Fruit fly (Drosophila melanogaster) whole organism, embryonic: Measurements from ENCODE around the gene CG14695.

Source experiments
- B-H1 ChIP-seq: fragments of 200-800 bp; sonication (Bioruptor generic); IDR thresholded peaks from 3 replicates; pipeline ENCODE4 v1.3.6; 2022; ENCODE audit warnings: missing biosample characterization, missing genetic modification characterization
- B-H2 ChIP-seq: fragments of 200-800 bp; sonication (Bioruptor generic); optimal IDR thresholded peaks from 2 replicates; lab custom pipeline; 2018; ENCODE audit warnings: missing biosample characterization, mild to moderate bottlenecking, missing genetic modification characterization
- Bdp1 ChIP-seq: fragments of 200-800 bp; sonication (Bioruptor generic); optimal IDR thresholded peaks from 3 replicates; lab custom pipeline; 2016; ENCODE audit warnings: missing biosample characterization, missing genetic modification characterization
- CG10462 ChIP-seq: fragments of 200-800 bp; sonication (Bioruptor generic); optimal IDR thresholded peaks from 2 replicates; lab custom pipeline; 2016; ENCODE audit warnings: missing biosample characterization, missing genetic modification characterization
- CG11696 ChIP-seq: fragments of 200-800 bp; sonication (Bioruptor generic); IDR thresholded peaks from 2 replicates; pipeline ENCODE4 v1.3.6; 2022; ENCODE audit warnings: missing biosample characterization, missing genetic modification characterization
- CG11723 ChIP-seq: fragments of 200-800 bp; sonication (Bioruptor generic); optimal IDR thresholded peaks from 2 replicates; lab custom pipeline; 2017; ENCODE audit warnings: missing biosample characterization, mild to moderate bottlenecking, missing genetic modification characterization
- CG12942 ChIP-seq: fragments of 200-800 bp; sonication (Bioruptor generic); optimal IDR thresholded peaks from 3 replicates; lab custom pipeline; 2016; ENCODE audit warnings: missing biosample characterization, missing genetic modification characterization
- CG14710 ChIP-seq: fragments of 200-800 bp; sonication (Bioruptor generic); optimal IDR thresholded peaks from 3 replicates; lab custom pipeline; 2019; ENCODE audit warnings: missing biosample characterization, mild to moderate bottlenecking, missing genetic modification characterization, moderate library complexity
- CG1832 ChIP-seq: fragments of 200-800 bp; sonication (Bioruptor generic); optimal IDR thresholded peaks from 2 replicates; lab custom pipeline; 2017; ENCODE audit warnings: missing biosample characterization, mild to moderate bottlenecking, missing genetic modification characterization, inconsistent platforms
- CG18764 ChIP-seq: fragments of 200-800 bp; sonication (Bioruptor generic); optimal IDR thresholded peaks from 3 replicates; lab custom pipeline; 2016; ENCODE audit warnings: missing biosample characterization, missing genetic modification characterization
- CG2129 ChIP-seq: fragments of 200-800 bp; sonication (Bioruptor generic); IDR thresholded peaks from 2 replicates; pipeline ENCODE4 v1.3.6; 2022; ENCODE audit warnings: missing biosample characterization, missing genetic modification characterization; ENCODE audit not compliant: partially characterized antibody
- CG30431 ChIP-seq: fragments of 200-800 bp; sonication (Bioruptor generic); optimal IDR thresholded peaks from 2 replicates; lab custom pipeline; 2017; ENCODE audit warnings: missing biosample characterization, missing genetic modification characterization
- CG3163 ChIP-seq: fragments of 200-800 bp; sonication (Bioruptor generic); optimal IDR thresholded peaks from 3 replicates; lab custom pipeline; 2016; ENCODE audit warnings: missing biosample characterization, missing genetic modification characterization
- CG3407 ChIP-seq: fragments of 200-800 bp; sonication (Bioruptor generic); optimal IDR thresholded peaks from 2 replicates; lab custom pipeline; 2018; ENCODE audit warnings: missing biosample characterization, mild to moderate bottlenecking, missing genetic modification characterization
- CG34376 ChIP-seq: fragments of 200-800 bp; sonication (Bioruptor generic); optimal IDR thresholded peaks from 2 replicates; lab custom pipeline; 2018; ENCODE audit warnings: missing biosample characterization, mild to moderate bottlenecking, missing genetic modification characterization
- CG4730 ChIP-seq: fragments of 200-800 bp; sonication (Bioruptor generic); IDR thresholded peaks from 2 replicates; pipeline ENCODE4 v1.3.6; 2022; ENCODE audit warnings: missing biosample characterization, missing genetic modification characterization
- CG6175 ChIP-seq: fragments of 200-800 bp; sonication (Bioruptor generic); IDR thresholded peaks from 3 replicates; pipeline ENCODE4 v1.3.6; 2022; ENCODE audit warnings: missing biosample characterization, missing genetic modification characterization
- CG6765 ChIP-seq: fragments of 200-800 bp; sonication (Bioruptor generic); optimal IDR thresholded peaks from 3 replicates; lab custom pipeline; 2017; ENCODE audit warnings: missing biosample characterization, mild to moderate bottlenecking, missing genetic modification characterization
- CG7928 ChIP-seq: fragments of 200-800 bp; sonication (Bioruptor generic); optimal IDR thresholded peaks from 2 replicates; lab custom pipeline; 2017; ENCODE audit warnings: missing biosample characterization, mild to moderate bottlenecking, missing genetic modification characterization
- CG8359 ChIP-seq: fragments of 200-800 bp; sonication (Bioruptor generic); optimal IDR thresholded peaks from 2 replicates; lab custom pipeline; 2017; ENCODE audit warnings: missing biosample characterization, mild to moderate bottlenecking, missing genetic modification characterization, borderline replicate concordance
- CG8388 ChIP-seq: fragments of 200-800 bp; sonication (Bioruptor generic); optimal IDR thresholded peaks from 2 replicates; lab custom pipeline; 2019; ENCODE audit warnings: missing biosample characterization, mild to moderate bottlenecking, missing genetic modification characterization, moderate library complexity
- Fer1 ChIP-seq: fragments of 200-800 bp; sonication (Bioruptor generic); optimal IDR thresholded peaks from 2 replicates; lab custom pipeline; 2017; ENCODE audit warnings: missing biosample characterization, mild to moderate bottlenecking, missing genetic modification characterization
- H15 ChIP-seq: fragments of 200-800 bp; sonication (Bioruptor generic); IDR thresholded peaks from 3 replicates; pipeline ENCODE4 v1.3.6; 2022; ENCODE audit warnings: missing biosample characterization, missing genetic modification characterization
- HHEX ChIP-seq: fragments of 200-800 bp; sonication (Bioruptor generic); optimal IDR thresholded peaks from 3 replicates; lab custom pipeline; 2017; ENCODE audit warnings: missing biosample characterization, mild to moderate bottlenecking, missing genetic modification characterization, missing genetic modification reagents
- HLHmδ ChIP-seq: fragments of 200-800 bp; sonication (Bioruptor generic); optimal IDR thresholded peaks from 2 replicates; lab custom pipeline; 2018; ENCODE audit warnings: missing biosample characterization, mild to moderate bottlenecking, missing genetic modification characterization, moderate library complexity
- Hmr ChIP-seq: fragments of 200-800 bp; sonication (Bioruptor generic); optimal IDR thresholded peaks from 3 replicates; lab custom pipeline; 2017; ENCODE audit warnings: mild to moderate bottlenecking, missing biosample characterization, missing genetic modification reagents, missing genetic modification characterization
- MTF-1 ChIP-seq: fragments of 200-800 bp; sonication (Bioruptor generic); optimal IDR thresholded peaks from 2 replicates; lab custom pipeline; 2018; ENCODE audit warnings: missing biosample characterization, mild to moderate bottlenecking, missing genetic modification characterization, borderline replicate concordance
- Mes4 ChIP-seq: fragments of 200-800 bp; sonication (Bioruptor generic); optimal IDR thresholded peaks from 2 replicates; lab custom pipeline; 2016; ENCODE audit warnings: missing biosample characterization, missing genetic modification characterization
- Nf-YB ChIP-seq: fragments of 200-800 bp; sonication (Bioruptor generic); optimal IDR thresholded peaks from 3 replicates; lab custom pipeline; 2019; ENCODE audit warnings: missing biosample characterization, mild to moderate bottlenecking, missing genetic modification characterization, moderate library complexity
- Nf-YC ChIP-seq: fragments of 200-800 bp; optimal IDR thresholded peaks from 3 replicates; lab custom pipeline; 2019; ENCODE audit warnings: missing biosample characterization, mild to moderate bottlenecking, missing genetic modification characterization, moderate library complexity
- PHDP ChIP-seq: fragments of 200-800 bp; sonication (Bioruptor generic); optimal IDR thresholded peaks from 3 replicates; lab custom pipeline; 2018; ENCODE audit warnings: missing biosample characterization, mild to moderate bottlenecking, missing genetic modification characterization, moderate library complexity
- Stat92E ChIP-seq, 3 experiments: fragments of >200 bp in 2 of 3; fragments of 200-800 bp in 1 of 3; sonication (Bioruptor generic) in 1 of 3; optimal IDR thresholded peaks; 2 replicates each; lab custom pipeline; 2017 to 2019; ENCODE audit warnings: missing biosample characterization in 3 of 3, missing genetic modification characterization in 3 of 3, mild to moderate bottlenecking in 1 of 3, moderate library complexity in 1 of 3
- croc ChIP-seq: fragments of 200-800 bp; sonication (Bioruptor generic); conservative IDR thresholded peaks from 3 replicates; pipeline ENCODE4 v1.3.6; 2022; ENCODE audit warnings: missing biosample characterization, missing genetic modification characterization
- dan ChIP-seq: fragments of 200-800 bp; sonication (Bioruptor generic); IDR thresholded peaks from 2 replicates; pipeline ENCODE4 v1.3.6; 2022; ENCODE audit warnings: missing biosample characterization, missing genetic modification characterization
- fd96Cb ChIP-seq: fragments of 200-800 bp; sonication (Bioruptor generic); optimal IDR thresholded peaks from 2 replicates; lab custom pipeline; 2018; ENCODE audit warnings: missing biosample characterization, mild to moderate bottlenecking, missing genetic modification characterization, moderate library complexity
- fru ChIP-seq: fragments of >200 bp; optimal IDR thresholded peaks from 2 replicates; lab custom pipeline; 2017
- gcm2 ChIP-seq: fragments of 200-800 bp; sonication (Bioruptor generic); optimal IDR thresholded peaks from 2 replicates; lab custom pipeline; 2016; ENCODE audit warnings: missing biosample characterization, missing genetic modification characterization
- gro ChIP-seq: fragments of 200-800 bp; sonication (Bioruptor generic); optimal IDR thresholded peaks from 2 replicates; lab custom pipeline; 2016; ENCODE audit warnings: missing biosample characterization, missing genetic modification characterization
- inv ChIP-seq: fragments of 200-800 bp; sonication (Bioruptor generic); IDR thresholded peaks from 2 replicates; pipeline ENCODE4 v1.3.6; 2022; ENCODE audit warnings: missing biosample characterization, missing genetic modification characterization; ENCODE audit not compliant: partially characterized antibody
- kah ChIP-seq: fragments of 200-800 bp; sonication (Bioruptor generic); optimal IDR thresholded peaks from 2 replicates; lab custom pipeline; 2018; ENCODE audit warnings: missing biosample characterization, mild to moderate bottlenecking, missing genetic modification characterization
- kni ChIP-seq: fragments of 200-800 bp; sonication (Bioruptor generic); optimal IDR thresholded peaks from 3 replicates; lab custom pipeline; 2017; ENCODE audit warnings: mild to moderate bottlenecking, missing biosample characterization, missing genetic modification reagents, missing genetic modification characterization
- lilli ChIP-seq: fragments of 200-800 bp; sonication (Bioruptor generic); optimal IDR thresholded peaks from 3 replicates; lab custom pipeline; 2016; ENCODE audit warnings: missing biosample characterization, missing genetic modification characterization
- lmd ChIP-seq: fragments of 200-800 bp; sonication (Bioruptor generic); IDR thresholded peaks from 2 replicates; pipeline ENCODE4 v1.3.6; 2022; ENCODE audit warnings: missing biosample characterization, missing genetic modification characterization
- nau ChIP-seq: fragments of 200-800 bp; sonication (Bioruptor generic); optimal IDR thresholded peaks from 3 replicates; lab custom pipeline; 2017; ENCODE audit warnings: missing biosample characterization, mild to moderate bottlenecking, missing genetic modification characterization, missing genetic modification reagents
- nom ChIP-seq: fragments of 200-800 bp; sonication (Bioruptor generic); optimal IDR thresholded peaks from 2 replicates; lab custom pipeline; 2017; ENCODE audit warnings: missing biosample characterization, missing genetic modification characterization, mild to moderate bottlenecking, moderate library complexity, missing genetic modification reagents
- pita ChIP-seq: fragments of 200-800 bp; sonication (Bioruptor generic); optimal IDR thresholded peaks from 2 replicates; lab custom pipeline; 2017; ENCODE audit warnings: missing biosample characterization, mild to moderate bottlenecking, missing genetic modification characterization
- pnt ChIP-seq: fragments of 200-800 bp; sonication (Bioruptor generic); optimal IDR thresholded peaks from 3 replicates; lab custom pipeline; 2016; ENCODE audit warnings: missing biosample characterization, missing genetic modification characterization
- sens-2 ChIP-seq: fragments of 200-800 bp; sonication (Bioruptor generic); IDR thresholded peaks from 2 replicates; pipeline ENCODE4 v1.3.6; 2022; ENCODE audit warnings: missing biosample characterization, missing genetic modification characterization
- slbo ChIP-seq: fragments of 200-800 bp; sonication (Bioruptor generic); IDR thresholded peaks from 2 replicates; pipeline ENCODE4 v1.3.6; 2022; ENCODE audit warnings: missing biosample characterization, missing genetic modification characterization

Gene CG14695

DNA sequence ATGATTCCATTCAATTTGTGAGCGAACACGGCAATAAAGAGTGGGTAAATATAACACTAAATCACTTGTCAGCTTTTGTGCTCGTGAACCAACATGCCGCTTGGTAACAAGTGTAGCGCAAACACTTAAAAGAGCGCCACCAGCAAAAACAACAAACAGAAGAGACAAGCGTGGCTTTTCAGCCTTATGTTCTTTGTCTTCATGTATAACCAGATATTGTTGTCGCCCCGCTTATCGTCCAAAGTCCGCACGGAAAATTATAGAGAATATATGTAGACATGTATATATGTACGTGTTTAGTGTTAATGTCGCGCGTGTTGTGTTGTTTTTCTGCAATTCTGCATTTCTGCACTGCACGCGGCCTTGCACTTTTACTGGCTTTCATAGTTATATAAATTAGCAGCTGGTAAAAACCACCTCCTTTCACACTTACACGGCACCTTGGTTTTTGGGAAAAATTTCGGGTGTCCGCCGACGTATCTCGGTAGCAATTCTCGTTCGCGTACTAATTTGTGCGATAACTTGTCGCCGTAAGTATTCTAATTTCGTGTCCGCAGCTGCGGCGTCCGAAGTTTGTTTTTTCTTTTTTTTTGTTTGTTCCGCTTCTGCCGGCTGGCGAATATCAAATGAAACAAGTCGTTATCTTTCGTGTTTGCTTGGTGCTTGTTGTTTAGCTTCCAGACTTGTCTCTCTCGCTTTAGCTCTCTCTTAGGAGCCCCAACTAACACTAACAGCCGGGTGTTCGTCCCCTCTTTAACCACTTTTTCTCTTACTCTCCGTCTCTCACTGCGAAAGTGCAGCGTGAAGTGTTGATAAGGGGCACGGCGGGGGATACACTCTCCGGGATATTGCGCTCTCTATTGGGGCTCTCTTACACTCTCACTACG, 9.8 kb upstream of the CG14695 start:
- TF ChIP-seq Hmr (peak; percentile 17), pita (GFP tag; lab: Kevin White, UChicago) (no peak), HLHmδ (GFP tag; lab: Kevin White, UChicago) (peak; percentile 79), B-H2 (GFP tag; lab: Kevin White, UChicago) (no peak), Fer1 (peak; percentile 48), CG30431 (GFP tag; lab: Kevin White, UChicago) (no peak), nom (GFP tag; lab: Kevin White, UChicago) (peak; percentile 99), sens-2 (GFP tag; lab: Robert Waterston, UW) (no peak), CG8359 (GFP tag; lab: Kevin White, UChicago) (no peak), HHEX (peak; percentile 2), fru (no peak), gcm2 (no peak), CG14710 (tag; lab: Kevin White, UChicago) (no peak), kah (GFP tag; lab: Kevin White, UChicago) (peak; percentile 79), CG34376 (GFP tag; lab: Kevin White, UChicago) (peak; percentile 54), CG6765 (peak; percentile 17), CG10462 (GFP tag; lab: Kevin White, UChicago) (no peak), lmd (GFP tag; lab: Robert Waterston, UW) (peak; percentile 47; the same call in 1 of the 2 replicates), B-H1 (GFP tag; lab: Robert Waterston, UW) (no peak), slbo (GFP tag; lab: Robert Waterston, UW) (peak; percentile 58), lilli (GFP tag; lab: Kevin White, UChicago) (peak; percentile 30), CG11723 (GFP tag; lab: Kevin White, UChicago) (no peak), Stat92E (GFP tag; optimal IDR thresholded peaks at IDR 0.05; lab: Kevin White, UChicago) (no peak), pnt (GFP tag; lab: Kevin White, UChicago) (no peak), CG18764 (no peak), fd96Cb (no peak), CG3407 (GFP tag; lab: Kevin White, UChicago) (no peak), kni (peak; percentile 23), Bdp1 (GFP tag; lab: Kevin White, UChicago) (no peak), H15 (no peak), Mes4 (GFP tag; lab: Kevin White, UChicago) (no peak), Nf-YC (no peak), CG12942 (GFP tag; lab: Kevin White, UChicago) (no peak), inv (no peak), gro (GFP tag; lab: Kevin White, UChicago) (peak; percentile 48), CG6175 (GFP tag; lab: Robert Waterston, UW) (no peak; the same call in 2 of the 3 replicates), Nf-YB (GFP tag; lab: Kevin White, UChicago) (no peak), PHDP (tag; lab: Kevin White, UChicago) (peak; percentile 44), CG1832 (GFP tag; lab: Kevin White, UChicago) (no peak), CG7928 (no peak), nau (no peak), CG2129 (GFP tag; lab: Robert Waterston, UW) (no peak), CG3163 (GFP tag; lab: Kevin White, UChicago) (peak; percentile 98), croc (no peak), CG8388 (no peak), MTF-1 (GFP tag; lab: Kevin White, UChicago) (peak; percentile 22), dan (GFP tag; lab: Robert Waterston, UW) (no peak), CG11696 (GFP tag; lab: Robert Waterston, UW) (peak; percentile 50; the same call in 1 of the 2 replicates), CG4730 (no peak)
